Fruit fly (Drosophila melanogaster) whole organism, prepupa: ENCODE results near the gene Oseg4.

ENCODE experiments used
- Blimp-1 ChIP-seq: fragments of 200-800 bp; sonication (Bioruptor generic); optimal IDR thresholded peaks from 3 replicates; lab custom pipeline; 2017; ENCODE audit warnings: missing biosample characterization, missing genetic modification characterization, mild to moderate bottlenecking, moderate library complexity, missing genetic modification reagents
- CG10631 ChIP-seq: fragments of 200-800 bp; sonication (Bioruptor generic); optimal IDR thresholded peaks from 2 replicates; lab custom pipeline; 2016; ENCODE audit warnings: missing biosample characterization, missing genetic modification characterization
- CG10669 ChIP-seq: fragments of 200-800 bp; sonication (Bioruptor generic); optimal IDR thresholded peaks from 3 replicates; lab custom pipeline; 2018; ENCODE audit warnings: missing biosample characterization, mild to moderate bottlenecking, missing genetic modification characterization, moderate library complexity
- CG11294 ChIP-seq: fragments of 200-800 bp; sonication (Bioruptor generic); IDR thresholded peaks from 2 replicates; pipeline ENCODE4 v1.3.6; 2022; ENCODE audit warnings: missing biosample characterization, missing genetic modification characterization
- CG11762 ChIP-seq: fragments of 200-800 bp; sonication (Bioruptor generic); optimal IDR thresholded peaks from 3 replicates; lab custom pipeline; 2016; ENCODE audit warnings: missing biosample characterization, missing genetic modification characterization; ENCODE audit not compliant: insufficient read depth
- CG11902 ChIP-seq: fragments of 200-800 bp; sonication (Bioruptor generic); optimal IDR thresholded peaks from 3 replicates; lab custom pipeline; 2016; ENCODE audit warnings: missing biosample characterization, missing genetic modification characterization
- CG15336 ChIP-seq: fragments of 200-800 bp; sonication (Bioruptor generic); IDR thresholded peaks from 2 replicates; pipeline ENCODE4 v1.3.6; 2022; ENCODE audit warnings: missing biosample characterization, missing genetic modification characterization
- CG1621 ChIP-seq: fragments of 200-800 bp; sonication (Bioruptor generic); optimal IDR thresholded peaks from 3 replicates; lab custom pipeline; 2018; ENCODE audit warnings: missing biosample characterization, mild to moderate bottlenecking, missing genetic modification characterization
- CG16779 ChIP-seq: fragments of 200-800 bp; sonication (Bioruptor generic); optimal IDR thresholded peaks from 3 replicates; lab custom pipeline; 2017; ENCODE audit warnings: missing biosample characterization, mild to moderate bottlenecking, missing genetic modification characterization
- CG3032 ChIP-seq: fragments of 200-800 bp; optimal IDR thresholded peaks from 2 replicates; lab custom pipeline; 2019; ENCODE audit warnings: missing biosample characterization, mild to moderate bottlenecking, missing genetic modification characterization, moderate library complexity
- CG31627 ChIP-seq: fragments of 200-800 bp; sonication (Bioruptor generic); optimal IDR thresholded peaks from 3 replicates; lab custom pipeline; 2016; ENCODE audit warnings: missing biosample characterization, missing genetic modification characterization
- CG34406 ChIP-seq: fragments of 200-800 bp; sonication (Bioruptor generic); optimal IDR thresholded peaks from 3 replicates; lab custom pipeline; 2016; ENCODE audit warnings: missing biosample characterization, missing genetic modification characterization
- CG3919 ChIP-seq: fragments of 200-800 bp; sonication (Bioruptor generic); optimal IDR thresholded peaks from 3 replicates; lab custom pipeline; 2016; ENCODE audit warnings: missing biosample characterization, missing genetic modification characterization
- CG4318 ChIP-seq: fragments of 200-800 bp; sonication (Bioruptor generic); optimal IDR thresholded peaks from 3 replicates; lab custom pipeline; 2017; ENCODE audit warnings: missing biosample characterization, mild to moderate bottlenecking, missing genetic modification characterization
- CG6163 ChIP-seq: fragments of 200-800 bp; sonication (Bioruptor generic); IDR thresholded peaks from 3 replicates; pipeline ENCODE4 v1.3.6; 2022; ENCODE audit warnings: missing biosample characterization, missing genetic modification characterization
- CG6276 ChIP-seq: fragments of 200-800 bp; sonication (Bioruptor generic); optimal IDR thresholded peaks from 2 replicates; lab custom pipeline; 2017; ENCODE audit warnings: missing biosample characterization, mild to moderate bottlenecking, missing genetic modification characterization
- CG6792 ChIP-seq: fragments of 200-800 bp; sonication (Bioruptor generic); optimal IDR thresholded peaks from 3 replicates; lab custom pipeline; 2016; ENCODE audit warnings: missing biosample characterization, missing genetic modification characterization
- CG6808 ChIP-seq: fragments of 200-800 bp; sonication (Bioruptor generic); optimal IDR thresholded peaks from 3 replicates; lab custom pipeline; 2017; ENCODE audit warnings: missing biosample characterization, missing genetic modification characterization, mild to moderate bottlenecking, moderate library complexity, missing genetic modification reagents
- CG6854 ChIP-seq: fragments of 200-800 bp; sonication (Bioruptor generic); optimal IDR thresholded peaks from 2 replicates; lab custom pipeline; 2017; ENCODE audit warnings: missing biosample characterization, mild to moderate bottlenecking, missing genetic modification characterization
- CG7368 ChIP-seq: fragments of 200-800 bp; sonication (Bioruptor generic); optimal IDR thresholded peaks from 3 replicates; lab custom pipeline; 2016; ENCODE audit warnings: missing biosample characterization, missing genetic modification characterization
- CG8119 ChIP-seq: fragments of 200-800 bp; sonication (Bioruptor generic); IDR thresholded peaks from 3 replicates; pipeline ENCODE4 v1.3.6; 2022; ENCODE audit warnings: missing biosample characterization, missing genetic modification characterization
- CG8319 ChIP-seq: fragments of 200-800 bp; sonication (Bioruptor generic); optimal IDR thresholded peaks from 3 replicates; lab custom pipeline; 2016; ENCODE audit warnings: missing biosample characterization, missing genetic modification characterization
- CG8632 ChIP-seq: fragments of 200-800 bp; sonication (Bioruptor generic); optimal IDR thresholded peaks from 3 replicates; lab custom pipeline; 2016; ENCODE audit warnings: missing biosample characterization, missing genetic modification characterization
- CG9139 ChIP-seq: fragments of 200-800 bp; sonication (Bioruptor generic); optimal IDR thresholded peaks from 3 replicates; lab custom pipeline; 2017; ENCODE audit warnings: missing biosample characterization, mild to moderate bottlenecking, missing genetic modification characterization
- Eip78C ChIP-seq: fragments of 200-800 bp; sonication (Bioruptor generic); peaks from one replicate; lab custom pipeline; 2016; ENCODE audit warnings: missing biosample characterization, missing genetic modification characterization
- Eip93F ChIP-seq: fragments of 200-800 bp; sonication (Bioruptor generic); optimal IDR thresholded peaks from 2 replicates; lab custom pipeline; 2016; ENCODE audit warnings: missing biosample characterization, mild to moderate bottlenecking, missing genetic modification characterization
- Ets21C ChIP-seq: fragments of 200-800 bp; sonication (Bioruptor generic); optimal IDR thresholded peaks from 3 replicates; lab custom pipeline; 2016; ENCODE audit warnings: missing biosample characterization, missing genetic modification characterization
- Ets96B ChIP-seq: fragments of 200-800 bp; optimal IDR thresholded peaks from 2 replicates; lab custom pipeline; 2019; ENCODE audit warnings: missing biosample characterization, mild to moderate bottlenecking, missing genetic modification characterization, moderate library complexity
- Hr39 ChIP-seq: fragments of 200-800 bp; sonication (Bioruptor generic); optimal IDR thresholded peaks from 2 replicates; lab custom pipeline; 2016; ENCODE audit warnings: missing biosample characterization, missing genetic modification characterization
- Lpt ChIP-seq: fragments of 200-800 bp; sonication (Bioruptor generic); optimal IDR thresholded peaks from 3 replicates; lab custom pipeline; 2016; ENCODE audit warnings: missing biosample characterization, missing genetic modification characterization
- Met ChIP-seq: fragments of 200-800 bp; sonication (Bioruptor generic); optimal IDR thresholded peaks from 3 replicates; lab custom pipeline; 2016; ENCODE audit warnings: missing biosample characterization, missing genetic modification characterization
- OdsH ChIP-seq: fragments of 200-800 bp; sonication (Bioruptor generic); optimal IDR thresholded peaks from 3 replicates; lab custom pipeline; 2016; ENCODE audit warnings: missing biosample characterization, missing genetic modification characterization
- Sox14 ChIP-seq: fragments of 200-800 bp; sonication (Bioruptor generic); optimal IDR thresholded peaks from 3 replicates; lab custom pipeline; 2016; ENCODE audit warnings: missing biosample characterization, missing genetic modification characterization
- achi ChIP-seq: fragments of 200-800 bp; sonication (Bioruptor generic); optimal IDR thresholded peaks from 3 replicates; lab custom pipeline; 2016; ENCODE audit warnings: missing biosample characterization, missing genetic modification characterization
- acj6 ChIP-seq: fragments of 200-800 bp; sonication (Bioruptor generic); optimal IDR thresholded peaks from 3 replicates; lab custom pipeline; 2016; ENCODE audit warnings: missing biosample characterization, missing genetic modification characterization
- cyc ChIP-seq: fragments of 200-800 bp; sonication (Bioruptor generic); optimal IDR thresholded peaks from 3 replicates; lab custom pipeline; 2016; ENCODE audit warnings: missing biosample characterization, missing genetic modification characterization
- dsx ChIP-seq: fragments of 200-800 bp; optimal IDR thresholded peaks from 3 replicates; lab custom pipeline; 2019; ENCODE audit warnings: missing biosample characterization, mild to moderate bottlenecking, missing genetic modification characterization, moderate library complexity; ENCODE audit not compliant: poor library complexity, severe bottlenecking
- esn ChIP-seq: fragments of 200-800 bp; sonication (Bioruptor generic); optimal IDR thresholded peaks from 2 replicates; lab custom pipeline; 2016; ENCODE audit warnings: missing biosample characterization, mild to moderate bottlenecking, missing genetic modification characterization, moderate library complexity
- fd59A ChIP-seq: fragments of 200-800 bp; sonication (Bioruptor generic); optimal IDR thresholded peaks from 2 replicates; lab custom pipeline; 2017; ENCODE audit warnings: missing biosample characterization, mild to moderate bottlenecking, missing genetic modification characterization, missing genetic modification reagents
- fd85E ChIP-seq: fragments of 200-800 bp; sonication (Bioruptor generic); optimal IDR thresholded peaks from 3 replicates; lab custom pipeline; 2016; ENCODE audit warnings: missing biosample characterization, missing genetic modification characterization
- fkh ChIP-seq: fragments of 200-800 bp; sonication (Bioruptor generic); optimal IDR thresholded peaks from 3 replicates; lab custom pipeline; 2017; ENCODE audit warnings: missing biosample characterization, mild to moderate bottlenecking, missing genetic modification characterization, moderate library complexity
- lz ChIP-seq: fragments of 200-800 bp; sonication (Bioruptor generic); optimal IDR thresholded peaks from 3 replicates; lab custom pipeline; 2016; ENCODE audit warnings: missing biosample characterization, missing genetic modification characterization
- pdm3 ChIP-seq: fragments of 200-800 bp; sonication (Bioruptor generic); optimal IDR thresholded peaks from 3 replicates; lab custom pipeline; 2016; ENCODE audit warnings: missing biosample characterization, missing genetic modification characterization
- salr ChIP-seq, 2 experiments: fragments of 200-800 bp; sonication (Bioruptor generic); optimal IDR thresholded peaks; 3 replicates each; lab custom pipeline; 2016 to 2018; ENCODE audit warnings: missing biosample characterization in 2 of 2, missing genetic modification characterization in 2 of 2, mild to moderate bottlenecking in 1 of 2
- ss ChIP-seq, 2 experiments: fragments of 200-800 bp; sonication (Bioruptor generic); optimal IDR thresholded peaks; 2 replicates in 1 of 2; 3 replicates in 1 of 2; lab custom pipeline; 2017 to 2018; ENCODE audit warnings: mild to moderate bottlenecking in 2 of 2, missing biosample characterization in 2 of 2, missing genetic modification characterization in 2 of 2, moderate library complexity in 1 of 2
- vri ChIP-seq: fragments of 200-800 bp; sonication (Bioruptor generic); optimal IDR thresholded peaks from 3 replicates; lab custom pipeline; 2016; ENCODE audit warnings: missing biosample characterization, mild to moderate bottlenecking, missing genetic modification characterization

Gene Oseg4

dm6 chr3L:1711218-1711617 lies 24.3 kb downstream of the Oseg4 start:
- TF ChIP-seq CG6808 (GFP tag; lab: Kevin White, UChicago): peak; percentile 46
- no peak for TF ChIP-seq CG8319 (GFP tag; lab: Kevin White, UChicago)
- TF ChIP-seq Met (GFP tag; lab: Kevin White, UChicago): peak; percentile 4
- TF ChIP-seq CG3919: peak; percentile 2
- TF ChIP-seq CG8632 (GFP tag; lab: Kevin White, UChicago): peak; percentile 18
- TF ChIP-seq CG31627 (GFP tag; lab: Kevin White, UChicago): peak; percentile 17
- no peak for TF ChIP-seq acj6 (GFP tag; lab: Kevin White, UChicago)
- TF ChIP-seq Ets96B (tag; lab: Kevin White, UChicago): peak; percentile 52
- TF ChIP-seq fd59A (GFP tag; lab: Kevin White, UChicago): peak; percentile 45
- peak in 1 of 2 experiments; percentile 24 for TF ChIP-seq salr (GFP tag; optimal IDR thresholded peaks at IDR 0.05; lab: Kevin White, UChicago)
- TF ChIP-seq Sox14: peak; percentile 17
- TF ChIP-seq CG3032 (tag; lab: Kevin White, UChicago): peak; percentile 59
- peak; percentile 1 for TF ChIP-seq CG6792 (GFP tag; lab: Kevin White, UChicago)
- no peak for TF ChIP-seq Lpt (GFP tag; lab: Kevin White, UChicago)
- TF ChIP-seq Hr39 (GFP tag; lab: Kevin White, UChicago): peak; percentile 23
- TF ChIP-seq, all 60 proteins: peak for 12

- no peak for TF ChIP-seq dsx
- TF ChIP-seq achi (GFP tag; lab: Kevin White, UChicago): peak; percentile 36
- TF ChIP-seq salr (GFP tag; optimal IDR thresholded peaks at IDR 0.05; lab: Kevin White, UChicago): no peak
- TF ChIP-seq Met (GFP tag; lab: Kevin White, UChicago): peak; percentile 28
- peak; percentile 15 for TF ChIP-seq CG3032 (tag; lab: Kevin White, UChicago)
- TF ChIP-seq CG6854: no peak
- peak; percentile 50; the same call in 1 of the 3 replicates for TF ChIP-seq CG8119 (GFP tag; lab: Robert Waterston, UW)
- peak; percentile 74 for TF ChIP-seq Eip78C (GFP tag; lab: Kevin White, UChicago)
- no peak for TF ChIP-seq Eip93F (GFP tag; lab: Kevin White, UChicago)
- TF ChIP-seq CG6276 (GFP tag; lab: Kevin White, UChicago): no peak
- TF ChIP-seq CG9139: no peak
- no peak for TF ChIP-seq Lpt (GFP tag; lab: Kevin White, UChicago)
- TF ChIP-seq esn: peak; percentile 11
- peak; percentile 34 for TF ChIP-seq CG10631
- TF ChIP-seq OdsH (GFP tag; lab: Kevin White, UChicago): peak; percentile 35
- peak; percentile 33 for TF ChIP-seq CG31627 (GFP tag; lab: Kevin White, UChicago)
- no peak for TF ChIP-seq CG11762 (GFP tag; lab: Kevin White, UChicago)
- TF ChIP-seq fd59A (GFP tag; lab: Kevin White, UChicago): peak; percentile 2
- no peak for TF ChIP-seq Ets21C (GFP tag; lab: Kevin White, UChicago)
- peak; percentile 41 for TF ChIP-seq Ets96B (tag; lab: Kevin White, UChicago)
- peak; percentile 32 for TF ChIP-seq CG6792 (GFP tag; lab: Kevin White, UChicago)
- peak; percentile 49 for TF ChIP-seq CG10669
- no peak for TF ChIP-seq vri (GFP tag; lab: Kevin White, UChicago)
- TF ChIP-seq CG16779 (tag; lab: Kevin White, UChicago): no peak
- TF ChIP-seq CG6163: peak; percentile 58; the same call in 1 of the 3 replicates
- TF ChIP-seq acj6 (GFP tag; lab: Kevin White, UChicago): peak; percentile 34
- peak; percentile 46 for TF ChIP-seq Blimp-1 (GFP tag; lab: Kevin White, UChicago)
- no peak for TF ChIP-seq CG8319 (GFP tag; lab: Kevin White, UChicago)
- peak; percentile 29 for TF ChIP-seq Hr39 (GFP tag; lab: Kevin White, UChicago)
- peak; percentile 5 for TF ChIP-seq CG11902 (GFP tag; lab: Kevin White, UChicago)
- peak; percentile 15 for TF ChIP-seq CG7368
- no peak for TF ChIP-seq fd85E (GFP tag; lab: Kevin White, UChicago)
- TF ChIP-seq CG11294 (GFP tag; lab: Robert Waterston, UW): 0 out of 2 replicates have a peak, but pooled peaks have one; percentile 26
- peak; percentile 55 for TF ChIP-seq CG3919
- no peak for TF ChIP-seq fkh (GFP tag; lab: Kevin White, UChicago)
- TF ChIP-seq CG15336 (GFP tag; lab: Robert Waterston, UW): peak; percentile 34; the same call in 1 of the 2 replicates
- peak; percentile 16 for TF ChIP-seq pdm3 (GFP tag; lab: Kevin White, UChicago)
- no peak for TF ChIP-seq CG8632 (GFP tag; lab: Kevin White, UChicago)
- TF ChIP-seq cyc: peak; percentile 49
- TF ChIP-seq CG4318 (GFP tag; lab: Kevin White, UChicago): no peak
- no peak for TF ChIP-seq ss (GFP tag; optimal IDR thresholded peaks at IDR 0.05; lab: Kevin White, UChicago)
- peak; percentile 13 for TF ChIP-seq CG34406 (GFP tag; lab: Kevin White, UChicago)
- TF ChIP-seq CG1621 (tag; lab: Kevin White, UChicago): peak; percentile 22
- peak; percentile 46 for TF ChIP-seq lz (GFP tag; lab: Kevin White, UChicago)
Observed at dm6 chr3L:1710562-1710961, 25.0 kb downstream of the Oseg4 start.
